Fruit fly (Drosophila melanogaster) whole organism, embryonic: Measurements from ENCODE around the gene CG33721.

Experiments used
- CG13624 ChIP-seq: fragments of 200-800 bp; sonication (Bioruptor generic); optimal IDR thresholded peaks from 2 replicates; lab custom pipeline; 2016; ENCODE audit warnings: missing biosample characterization, missing genetic modification characterization
- CG34376 ChIP-seq: fragments of 200-800 bp; sonication (Bioruptor generic); optimal IDR thresholded peaks from 2 replicates; lab custom pipeline; 2018; ENCODE audit warnings: missing biosample characterization, mild to moderate bottlenecking, missing genetic modification characterization
- CG6272 ChIP-seq: fragments of 200-800 bp; sonication (Bioruptor generic); IDR thresholded peaks from 2 replicates; pipeline ENCODE4 v1.3.6; 2022; ENCODE audit warnings: missing biosample characterization, missing genetic modification characterization
- NC2α ChIP-seq: fragments of 200-800 bp; sonication (Bioruptor generic); optimal IDR thresholded peaks from 2 replicates; lab custom pipeline; 2016; ENCODE audit warnings: missing biosample characterization, missing genetic modification characterization
- Taf1 ChIP-seq: fragments of 200-800 bp; sonication (Bioruptor generic); IDR thresholded peaks from 2 replicates; pipeline ENCODE4 v1.3.6; 2022; ENCODE audit warnings: missing biosample characterization, missing genetic modification characterization
- dpn ChIP-seq, 2 experiments: fragments of 200-800 bp; sonication (Bioruptor generic); optimal IDR thresholded peaks; 3 replicates each; lab custom pipeline; 2016; ENCODE audit warnings: missing biosample characterization in 2 of 2, missing genetic modification characterization in 2 of 2
- hb ChIP-seq: fragments of 200-800 bp; sonication (Bioruptor generic); IDR thresholded peaks from 3 replicates; pipeline ENCODE4 v1.3.6; 2022; ENCODE audit warnings: missing biosample characterization, missing genetic modification characterization; ENCODE audit not compliant: partially characterized antibody
- sqz ChIP-seq: fragments of 200-800 bp; sonication (Bioruptor generic); optimal IDR thresholded peaks from 3 replicates; lab custom pipeline; 2018; ENCODE audit warnings: missing biosample characterization, mild to moderate bottlenecking, missing genetic modification characterization
- tin ChIP-seq: fragments of 200-800 bp; sonication (Bioruptor generic); optimal IDR thresholded peaks from 3 replicates; lab custom pipeline; 2016; ENCODE audit warnings: missing biosample characterization, missing genetic modification characterization
- usp ChIP-seq: fragments of >200 bp; optimal IDR thresholded peaks from 2 replicates; lab custom pipeline; 2017; ENCODE audit warnings: missing biosample characterization, missing genetic modification characterization

dm6 chr3R:22300064-22300463 is 30.8 kb upstream of the CG33721 start:
- TF ChIP-seq hb (GFP tag; lab: Robert Waterston, UW) (no peak), usp (GFP tag; lab: Kevin White, UChicago) (no peak), sqz (GFP tag; lab: Kevin White, UChicago) (no peak), CG6272 (GFP tag; lab: Robert Waterston, UW) (no peak), NC2α (GFP tag; lab: Kevin White, UChicago) (no peak), CG13624 (GFP tag; lab: Kevin White, UChicago) (no peak), dpn (GFP tag; optimal IDR thresholded peaks at IDR 0.05; lab: Kevin White, UChicago) (no peak), Taf1 (GFP tag; lab: Robert Waterston, UW) (no peak), CG34376 (GFP tag; lab: Kevin White, UChicago) (no peak), tin (GFP tag; lab: Kevin White, UChicago) (no peak)
